Worm (Caenorhabditis elegans): ENCODE results near the gene ZC412.5.
"Not testable (repeated sequence)": the region's sequence is repeated elsewhere in the genome, so short reads cannot be mapped to it uniquely, and the experiment has no call there.

DNA sequence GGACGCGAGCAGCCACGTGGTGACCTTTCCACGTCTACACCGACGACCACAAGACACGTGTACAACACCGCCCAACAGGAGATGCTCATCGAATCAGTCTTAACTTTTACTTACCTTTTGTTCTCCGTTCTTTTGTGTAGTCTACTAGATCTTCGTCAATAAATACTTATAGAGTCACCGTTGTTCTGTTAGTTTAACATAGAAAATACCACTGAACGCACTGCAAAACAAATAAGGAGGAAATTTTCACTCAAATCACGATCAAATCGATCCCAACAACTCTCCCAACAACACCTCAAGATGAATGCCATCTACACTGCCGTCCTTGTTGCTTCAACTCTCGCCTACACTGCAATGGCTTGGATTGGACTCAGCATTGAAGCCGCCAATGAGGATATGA, 15.5 kb upstream of the ZC412.5 start, which contains the start of gene nspa-2:
- not testable (repeated sequence) for TF ChIP-seq ZK546.5 (tag; optimal IDR thresholded peaks at IDR 0.05); fos-1 (tag; optimal IDR thresholded peaks at IDR 0.05); egl-27 (tag; optimal IDR thresholded peaks at IDR 0.05); hmg-11 (tag; optimal IDR thresholded peaks at IDR 0.05); nhr-28 (tag; optimal IDR thresholded peaks at IDR 0.05); nhr-76 (tag; optimal IDR thresholded peaks at IDR 0.05); mdl-1 (tag; optimal IDR thresholded peaks at IDR 0.05); sea-2 (GFP tag; optimal IDR thresholded peaks at IDR 0.05); nhr-43 (tag; optimal IDR thresholded peaks at IDR 0.05; ENCODE audit: poor library complexity, severe bottlenecking); jun-1 (tag; optimal IDR thresholded peaks at IDR 0.05); aly-2 (tag; optimal IDR thresholded peaks at IDR 0.05); nhr-77 (tag; optimal IDR thresholded peaks at IDR 0.05); lsy-12 (tag; optimal IDR thresholded peaks at IDR 0.05)

Measured in whole organism, L3 larva.